Fruit fly (Drosophila melanogaster): ENCODE measurements around the gene Rrp45.

The Rrp45 gene

dm6 chrX:16782175-16782916 lies 8.7 kb downstream of the Rrp45 start:
- TF ChIP-seq gl (tag; optimal IDR thresholded peaks at IDR 0.05) (no peak), CG13204 (GFP tag; optimal IDR thresholded peaks at IDR 0.05) (no peak), CG15710 (tag; optimal IDR thresholded peaks at IDR 0.05) (no peak), CG8301 (tag; optimal IDR thresholded peaks at IDR 0.05) (peak; percentile 46), CG17806 (tag; optimal IDR thresholded peaks at IDR 0.05) (peak; percentile 30), CG9948 (tag; optimal IDR thresholded peaks at IDR 0.05) (peak; percentile 12), CG12605 (GFP tag; IDR thresholded peaks at IDR 0.05) (peak; percentile 14; the same call in 1 of the 2 replicates), CG14655 (GFP tag; optimal IDR thresholded peaks at IDR 0.05) (no peak), Pif1A (GFP tag; optimal IDR thresholded peaks at IDR 0.05) (peak; percentile 56), fd96Ca (GFP tag; IDR thresholded peaks at IDR 0.05) (peak; percentile 79), EcR (GFP tag; optimal IDR thresholded peaks at IDR 0.05) (no peak), CG32121 (GFP tag; IDR thresholded peaks at IDR 0.05) (peak; percentile 74), CG8159 (tag; optimal IDR thresholded peaks at IDR 0.05) (peak; percentile 19), rn (GFP tag; IDR thresholded peaks at IDR 0.05) (no peak), Ets98B (GFP tag; IDR thresholded peaks at IDR 0.05) (peak; percentile 66), Pif1B (GFP tag; optimal IDR thresholded peaks at IDR 0.05) (no peak), Snoo (tag; optimal IDR thresholded peaks at IDR 0.05) (no peak), CG4496 (GFP tag; IDR thresholded peaks at IDR 0.05) (peak; percentile 80)

- no peak for TF ChIP-seq CG34367 (tag; optimal IDR thresholded peaks at IDR 0.05)
- TF ChIP-seq D1 (tag; optimal IDR thresholded peaks at IDR 0.05): no peak
- 0 out of 3 replicates have a peak, but pooled peaks have one; percentile 31 for TF ChIP-seq CG4496 (GFP tag; IDR thresholded peaks at IDR 0.05)
- no peak for TF ChIP-seq CG9948 (tag; optimal IDR thresholded peaks at IDR 0.05)
- TF ChIP-seq CG8301 (tag; optimal IDR thresholded peaks at IDR 0.05): no peak
- TF ChIP-seq fd96Ca (GFP tag; IDR thresholded peaks at IDR 0.05): peak; percentile 59; the same call in 2 of the 3 replicates
- TF ChIP-seq Snoo (tag; optimal IDR thresholded peaks at IDR 0.05): no peak
- no peak for TF ChIP-seq EcR (GFP tag; optimal IDR thresholded peaks at IDR 0.05)
- no peak for TF ChIP-seq CG17806 (tag; optimal IDR thresholded peaks at IDR 0.05)
- 0 out of 2 replicates have a peak, but pooled peaks have one; percentile 44 for TF ChIP-seq CG12605 (GFP tag; IDR thresholded peaks at IDR 0.05)
- peak; percentile 60 for TF ChIP-seq CG32121 (GFP tag; IDR thresholded peaks at IDR 0.05)
- TF ChIP-seq Ets98B (GFP tag; IDR thresholded peaks at IDR 0.05): peak; percentile 53
These were observed 10.0 kb downstream of the Rrp45 start for dm6 chrX:16781055-16781454.

- TF ChIP-seq CG14655 (GFP tag; optimal IDR thresholded peaks at IDR 0.05) (no peak), CG4496 (GFP tag; IDR thresholded peaks at IDR 0.05) (0 out of 3 replicates have a peak, but pooled peaks have one; percentile 34), CG9948 (tag; optimal IDR thresholded peaks at IDR 0.05) (no peak), gl (tag; optimal IDR thresholded peaks at IDR 0.05) (no peak)
These were observed 10.8 kb downstream of the Rrp45 start for dm6 chrX:16780244-16780643.

dm6 chrX:16778138-16778672 lies 12.9 kb downstream of the Rrp45 start:
- TF ChIP-seq CG8301 (tag; optimal IDR thresholded peaks at IDR 0.05) (peak; percentile 36), CG8159 (tag; optimal IDR thresholded peaks at IDR 0.05) (peak; percentile 32), Snoo (tag; optimal IDR thresholded peaks at IDR 0.05) (no peak), CG9948 (tag; optimal IDR thresholded peaks at IDR 0.05) (peak; percentile 12), fd96Ca (GFP tag; IDR thresholded peaks at IDR 0.05) (no peak), Pif1A (GFP tag; optimal IDR thresholded peaks at IDR 0.05) (peak; percentile 21), CG34367 (tag; optimal IDR thresholded peaks at IDR 0.05) (no peak), Pif1B (GFP tag; optimal IDR thresholded peaks at IDR 0.05) (no peak), gl (tag; optimal IDR thresholded peaks at IDR 0.05) (no peak), CG13204 (GFP tag; optimal IDR thresholded peaks at IDR 0.05) (no peak), CG17806 (tag; optimal IDR thresholded peaks at IDR 0.05) (peak; percentile 12), EcR (GFP tag; optimal IDR thresholded peaks at IDR 0.05) (no peak), rn (GFP tag; IDR thresholded peaks at IDR 0.05) (no peak), CG12605 (GFP tag; IDR thresholded peaks at IDR 0.05) (no peak), CG10348 (GFP tag; IDR thresholded peaks at IDR 0.05) (no peak), CG14655 (GFP tag; optimal IDR thresholded peaks at IDR 0.05) (peak; percentile 56), CG15710 (tag; optimal IDR thresholded peaks at IDR 0.05) (no peak), Ets98B (GFP tag; IDR thresholded peaks at IDR 0.05) (no peak), D1 (tag; optimal IDR thresholded peaks at IDR 0.05) (no peak), CG4496 (GFP tag; IDR thresholded peaks at IDR 0.05) (no peak; the same call in 2 of the 3 replicates), CG32121 (GFP tag; IDR thresholded peaks at IDR 0.05) (no peak)

dm6 chrX:16775083-16775482 lies 16.0 kb downstream of the Rrp45 start:
- TF ChIP-seq CG34367 (tag; optimal IDR thresholded peaks at IDR 0.05): no peak
- no peak for TF ChIP-seq CG8159 (tag; optimal IDR thresholded peaks at IDR 0.05)
- TF ChIP-seq CG9948 (tag; optimal IDR thresholded peaks at IDR 0.05): no peak
- no peak for TF ChIP-seq CG32121 (GFP tag; IDR thresholded peaks at IDR 0.05)
- no peak for TF ChIP-seq CG10348 (GFP tag; IDR thresholded peaks at IDR 0.05)
- no peak for TF ChIP-seq D1 (tag; optimal IDR thresholded peaks at IDR 0.05)
- no peak for TF ChIP-seq Pif1B (GFP tag; optimal IDR thresholded peaks at IDR 0.05)
- TF ChIP-seq CG8301 (tag; optimal IDR thresholded peaks at IDR 0.05): no peak
- no peak for TF ChIP-seq CG12605 (GFP tag; IDR thresholded peaks at IDR 0.05)
- no peak for TF ChIP-seq CG14655 (GFP tag; optimal IDR thresholded peaks at IDR 0.05)
- no peak for TF ChIP-seq gl (tag; optimal IDR thresholded peaks at IDR 0.05)

Measured in whole organism, pupa.